Worm (Caenorhabditis elegans) whole organism, mixed stage, embryonic: Measurements from ENCODE around the gene R12A1.3.
A peak's percentile ranks its signal among the peaks of the same experiment; 100 is the strongest.

ENCODE experiments used
- cnd-1 ChIP-seq: fragments of 200-800 bp; sonication (Bioruptor generic); optimal IDR thresholded peaks from 2 replicates; lab custom pipeline; 2018; ENCODE audit warnings: mild to moderate bottlenecking, missing genetic modification characterization, missing compliant biosample characterization
- elt-1 ChIP-seq: sonication (generic microtip); optimal IDR thresholded peaks from 2 replicates; lab custom pipeline; 2017; ENCODE audit warnings: missing genetic modification characterization, mild to moderate bottlenecking, missing compliant biosample characterization, antibody characterized with exemption, moderate library complexity, borderline replicate concordance; ENCODE audit not compliant: insufficient read depth
- elt-3 ChIP-seq: fragments of 150-350 bp; optimal IDR thresholded peaks from 2 replicates; lab custom pipeline; 2014; ENCODE audit warnings: missing biosample characterization, missing genetic modification characterization
- mep-1 ChIP-seq: fragments of 150-350 bp; optimal IDR thresholded peaks from 2 replicates; lab custom pipeline; 2017; ENCODE audit warnings: missing biosample characterization, missing genetic modification reagents, missing genetic modification characterization, inconsistent platforms
- nhr-237 ChIP-seq: fragments of 150-350 bp; optimal IDR thresholded peaks from 2 replicates; lab custom pipeline; 2014; ENCODE audit warnings: missing biosample characterization, missing genetic modification characterization
- nhr-28 ChIP-seq: fragments of 150-350 bp; optimal IDR thresholded peaks from 2 replicates; lab custom pipeline; 2014; ENCODE audit warnings: missing biosample characterization, missing genetic modification characterization
- pha-4 ChIP-seq: fragments of 150-350 bp; optimal IDR thresholded peaks from 2 replicates; lab custom pipeline; 2018; ENCODE audit warnings: missing biosample characterization, missing genetic modification reagents, missing genetic modification characterization
- sem-2 ChIP-seq: fragments of 200-800 bp; sonication (Bioruptor generic); optimal IDR thresholded peaks from 2 replicates; lab custom pipeline; 2018; ENCODE audit warnings: mild to moderate bottlenecking, missing genetic modification characterization, missing compliant biosample characterization
- snpc-4 ChIP-seq: fragments of 150-350 bp; optimal IDR thresholded peaks from 2 replicates; lab custom pipeline; 2014; ENCODE audit warnings: missing biosample characterization, missing genetic modification characterization
- sptf-1 ChIP-seq: sonication (generic microtip); optimal IDR thresholded peaks from 2 replicates; lab custom pipeline; 2017; ENCODE audit warnings: mild to moderate bottlenecking, missing genetic modification characterization, moderate library complexity, missing compliant biosample characterization
- unc-39 ChIP-seq: fragments of 150-350 bp; optimal IDR thresholded peaks from 2 replicates; lab custom pipeline; 2014; ENCODE audit warnings: missing biosample characterization, missing genetic modification characterization

DNA sequence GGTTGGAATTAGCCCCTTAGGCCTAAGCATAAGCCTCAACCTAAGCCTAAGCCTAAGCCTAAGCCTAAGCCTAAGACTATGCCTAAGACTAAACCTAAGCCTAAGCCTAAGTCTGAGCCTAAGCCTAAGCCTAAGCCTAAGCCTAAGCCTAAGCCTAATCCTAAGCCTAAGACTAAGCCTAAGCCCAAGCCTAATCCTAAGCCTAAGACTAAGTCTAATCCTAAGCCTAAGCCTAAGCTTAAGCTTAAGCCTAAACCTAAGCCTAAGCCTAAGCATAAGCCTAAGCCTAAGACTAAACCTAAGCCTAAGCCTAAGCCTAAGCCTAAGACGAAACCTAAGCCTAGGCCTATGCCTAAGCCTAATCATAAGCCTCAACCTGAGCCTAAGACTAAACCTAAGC lies 2.3 kb downstream of the R12A1.3 start:
- TF ChIP-seq nhr-237 (tag; lab: Kevin White, UChicago) (no peak), nhr-28 (tag; lab: Kevin White, UChicago) (no peak), snpc-4 (tag; lab: Kevin White, UChicago) (no peak), sem-2 (GFP tag; lab: Kevin White, UChicago) (no peak), unc-39 (no peak), elt-1 (tag; lab: Kevin White, UChicago) (no peak), elt-3 (tag; lab: Kevin White, UChicago) (no peak), mep-1 (tag; lab: Kevin White, UChicago) (no peak), cnd-1 (no peak), sptf-1 (tag; lab: Kevin White, UChicago) (peak; percentile 44), pha-4 (tag; lab: Kevin White, UChicago) (no peak)
